Fruit fly (Drosophila melanogaster): Measurements from ENCODE around the gene SMC3.

DNA sequence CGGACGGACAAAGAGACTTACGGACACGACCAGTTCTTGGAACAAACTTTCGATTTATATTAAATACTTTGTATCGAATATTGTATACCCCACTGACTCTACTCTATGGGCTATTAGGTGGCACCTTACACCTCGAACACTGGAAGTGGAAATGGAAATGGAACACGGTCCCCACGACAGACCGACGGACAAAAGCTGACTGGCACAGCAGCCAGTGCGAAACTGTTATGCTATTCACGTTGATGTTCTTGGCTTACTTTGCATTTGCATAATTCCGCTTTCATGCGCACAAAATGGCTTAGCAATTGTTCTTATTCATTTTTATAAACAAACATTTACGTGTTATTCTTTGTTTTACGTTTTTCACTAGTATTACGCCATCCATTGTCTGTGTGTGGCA is 19.1 kb downstream of the SMC3 start:
- TF ChIP-seq kay (GFP tag; ENCODE audit: borderline replicate concordance) (no peak), ovo (GFP tag; optimal IDR thresholded peaks at IDR 0.05) (no peak), Mnt (GFP tag; optimal IDR thresholded peaks at IDR 0.05) (no peak)
